Worm (Caenorhabditis elegans): ENCODE results near the gene C03B1.13.

Gene C03B1.13

ce11 chrX:6337951-6338350, at the start of gene C03B1.13:
Gene C03B1.13 (minus strand): TSS chrX:6338051.
- TF ChIP-seq tra-4 (tag; optimal IDR thresholded peaks at IDR 0.05) (no peak), hmg-4 (GFP tag; optimal IDR thresholded peaks at IDR 0.05) (no peak), hmbx-1 (tag; optimal IDR thresholded peaks at IDR 0.05) (no peak), ceh-36 (tag; optimal IDR thresholded peaks at IDR 0.05) (no peak), pes-1 (GFP tag; IDR thresholded peaks at IDR 0.05) (no peak), tbx-11 (GFP tag; IDR thresholded peaks at IDR 0.05) (no peak), B0310.2 (tag; optimal IDR thresholded peaks at IDR 0.05) (no peak), hnd-1 (tag; optimal IDR thresholded peaks at IDR 0.05) (no peak), tbx-37 (GFP tag; conservative IDR thresholded peaks at IDR 0.05) (no peak)

DNA sequence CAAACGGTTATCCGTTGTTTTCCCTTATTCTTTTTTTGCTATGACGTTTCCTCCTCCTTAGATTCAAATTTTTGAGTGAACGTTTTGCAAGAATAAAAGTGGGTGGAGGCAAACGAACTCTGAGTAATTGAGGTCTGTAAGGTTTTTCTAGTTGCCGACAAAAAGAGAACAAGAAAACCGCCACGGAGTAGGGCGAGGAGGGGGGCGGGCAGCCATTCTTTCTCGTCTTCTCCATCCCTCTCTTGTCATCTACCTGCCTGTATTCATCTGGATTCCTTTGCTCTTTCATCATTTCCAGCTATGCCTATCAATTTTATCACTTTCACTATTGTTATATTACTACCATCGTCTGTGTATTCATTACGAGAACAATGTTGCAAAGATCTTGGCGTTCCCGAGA, 47.3 kb upstream of the C03B1.13 start, which contains the start of gene igdb-3:
Gene igdb-3, plus strand, starts transcription at position 301 of the 400 bp plus-strand sequence.
- no peak for TF ChIP-seq pes-1 (GFP tag; IDR thresholded peaks at IDR 0.05)
- TF ChIP-seq hmbx-1 (tag; optimal IDR thresholded peaks at IDR 0.05): no peak
- no peak for TF ChIP-seq ceh-13 (GFP tag; optimal IDR thresholded peaks at IDR 0.05)
- no peak for TF ChIP-seq tra-4 (tag; optimal IDR thresholded peaks at IDR 0.05)
- TF ChIP-seq sea-1 (GFP tag; conservative IDR thresholded peaks at IDR 0.05): no peak
- no peak for TF ChIP-seq ama-1 (optimal IDR thresholded peaks at IDR 0.05)
- TF ChIP-seq hmg-4 (GFP tag; optimal IDR thresholded peaks at IDR 0.05): no peak
- no peak for TF ChIP-seq ceh-36 (tag; optimal IDR thresholded peaks at IDR 0.05)
- no peak for TF ChIP-seq F13C5.2 (tag; optimal IDR thresholded peaks at IDR 0.05)

- TF ChIP-seq tra-4 (tag; optimal IDR thresholded peaks at IDR 0.05): no peak
- TF ChIP-seq F13C5.2 (tag; optimal IDR thresholded peaks at IDR 0.05): no peak
- no peak for TF ChIP-seq hnd-1 (tag; optimal IDR thresholded peaks at IDR 0.05)
- no peak for TF ChIP-seq aly-1 (tag; optimal IDR thresholded peaks at IDR 0.05)
- no peak for TF ChIP-seq flt-1 (GFP tag; IDR thresholded peaks at IDR 0.05)
- TF ChIP-seq hmbx-1 (tag; optimal IDR thresholded peaks at IDR 0.05): no peak
- no peak for TF ChIP-seq scrt-1 (GFP tag; IDR thresholded peaks at IDR 0.05)
- no peak for TF ChIP-seq hmg-4 (GFP tag; optimal IDR thresholded peaks at IDR 0.05)
- no peak for TF ChIP-seq tbx-11 (GFP tag; IDR thresholded peaks at IDR 0.05)
- TF ChIP-seq sea-1 (GFP tag; conservative IDR thresholded peaks at IDR 0.05): no peak
- TF ChIP-seq ets-7 (tag; optimal IDR thresholded peaks at IDR 0.05): no peak
- TF ChIP-seq B0310.2 (tag; optimal IDR thresholded peaks at IDR 0.05): no peak
- TF ChIP-seq ceh-13 (GFP tag; optimal IDR thresholded peaks at IDR 0.05): no peak
- no peak for TF ChIP-seq tbx-37 (GFP tag; conservative IDR thresholded peaks at IDR 0.05)
- TF ChIP-seq ceh-36 (tag; optimal IDR thresholded peaks at IDR 0.05): no peak
- TF ChIP-seq pes-1 (GFP tag; IDR thresholded peaks at IDR 0.05): no peak
- TF ChIP-seq ama-1 (optimal IDR thresholded peaks at IDR 0.05): no peak
Observed at ce11 chrX:6384537-6384936, 46.7 kb upstream of the C03B1.13 start.

DNA sequence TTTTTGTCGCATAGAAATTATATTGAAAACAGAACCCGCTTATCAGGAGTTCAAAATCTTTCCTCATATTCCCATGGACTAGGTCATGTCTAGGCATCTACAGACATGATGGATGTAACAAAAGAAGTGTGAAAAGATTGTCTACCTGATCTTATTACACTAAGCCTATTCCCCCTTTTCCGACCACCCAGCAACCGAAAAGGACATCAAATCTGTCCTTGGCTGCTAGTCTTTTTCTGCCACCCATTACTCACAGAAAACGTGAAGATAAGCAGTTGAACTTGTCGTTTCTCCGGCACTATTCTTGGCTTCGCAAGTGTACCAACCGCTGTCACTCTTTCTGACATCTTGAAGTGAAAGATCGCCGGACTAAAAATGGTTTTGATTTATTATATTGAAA, 45.1 kb upstream of the C03B1.13 start:
- TF ChIP-seq pes-1 (GFP tag; IDR thresholded peaks at IDR 0.05): no peak
- no peak for TF ChIP-seq ceh-13 (GFP tag; optimal IDR thresholded peaks at IDR 0.05)

DNA sequence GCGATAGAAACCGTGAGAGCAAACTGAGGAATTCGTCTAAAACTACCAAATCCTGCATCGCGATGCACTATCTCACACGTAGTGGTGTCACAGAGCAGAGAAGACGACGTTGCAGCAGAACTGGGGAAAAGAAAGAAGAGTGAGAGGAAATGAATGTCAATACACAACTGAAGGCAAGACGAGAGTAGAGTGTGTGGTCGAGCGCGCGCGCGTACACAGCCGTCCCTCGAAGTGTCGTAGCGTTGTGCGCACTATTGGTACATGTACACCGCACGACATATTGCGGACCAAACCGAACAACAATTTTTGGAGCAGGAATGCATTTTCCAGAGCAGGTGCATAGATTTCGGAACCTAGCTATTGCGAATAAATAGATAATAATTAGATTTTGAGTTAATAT, 40.5 kb upstream of the C03B1.13 start:
- TF ChIP-seq ceh-13 (GFP tag; optimal IDR thresholded peaks at IDR 0.05) (no peak), tbx-11 (GFP tag; IDR thresholded peaks at IDR 0.05) (no peak), ets-7 (tag; optimal IDR thresholded peaks at IDR 0.05) (no peak), tra-4 (tag; optimal IDR thresholded peaks at IDR 0.05) (no peak), hmbx-1 (tag; optimal IDR thresholded peaks at IDR 0.05) (no peak), hmg-4 (GFP tag; optimal IDR thresholded peaks at IDR 0.05) (peak; percentile 72), aly-1 (tag; optimal IDR thresholded peaks at IDR 0.05) (peak; percentile 62), tbx-37 (GFP tag; conservative IDR thresholded peaks at IDR 0.05) (no peak), B0310.2 (tag; optimal IDR thresholded peaks at IDR 0.05) (no peak), scrt-1 (GFP tag; IDR thresholded peaks at IDR 0.05) (no peak), flt-1 (GFP tag; IDR thresholded peaks at IDR 0.05) (no peak), ceh-36 (tag; optimal IDR thresholded peaks at IDR 0.05) (no peak), F13C5.2 (tag; optimal IDR thresholded peaks at IDR 0.05) (peak; percentile 56), sea-1 (GFP tag; conservative IDR thresholded peaks at IDR 0.05) (peak; percentile 72; the same call in 1 of the 2 replicates)

DNA sequence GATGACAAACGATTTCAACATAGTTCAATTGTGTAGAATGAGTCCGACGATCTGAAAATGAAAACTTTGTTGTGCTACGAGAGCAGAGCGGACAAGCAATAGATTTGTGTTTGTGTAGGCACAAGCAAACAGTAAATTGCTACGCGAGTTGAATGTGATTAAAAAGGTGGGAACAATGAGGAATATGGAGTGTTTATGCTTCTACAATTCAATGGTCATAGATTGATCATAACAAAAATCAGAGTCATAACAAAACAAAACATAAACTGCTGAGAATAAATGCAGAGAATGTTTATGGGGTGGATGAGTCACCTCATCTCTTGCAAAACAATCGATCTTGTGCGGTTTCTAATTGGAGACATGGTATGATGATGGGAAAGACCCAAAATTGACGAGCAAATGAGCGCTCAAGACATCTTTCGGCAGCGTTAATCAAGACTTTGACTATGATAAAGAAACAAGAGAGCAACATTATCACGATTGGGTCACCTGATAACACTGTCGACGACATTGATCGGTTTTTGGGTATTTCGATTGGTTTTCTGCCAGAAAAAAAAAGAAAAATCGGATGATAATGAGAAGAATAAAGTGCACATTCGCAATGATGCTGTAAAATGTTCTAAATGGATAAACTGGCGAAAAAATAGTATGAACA, 39.9 kb upstream of the C03B1.13 start, which contains the start of gene lmp-1:
Gene lmp-1, minus strand, starts transcription at position 51 of the 655 bp plus-strand sequence.
- TF ChIP-seq tbx-37 (GFP tag; conservative IDR thresholded peaks at IDR 0.05) (no peak), pes-1 (GFP tag; IDR thresholded peaks at IDR 0.05) (no peak), hmg-4 (GFP tag; optimal IDR thresholded peaks at IDR 0.05) (no peak), aly-1 (tag; optimal IDR thresholded peaks at IDR 0.05) (no peak), ama-1 (optimal IDR thresholded peaks at IDR 0.05) (no peak), scrt-1 (GFP tag; IDR thresholded peaks at IDR 0.05) (no peak), flt-1 (GFP tag; IDR thresholded peaks at IDR 0.05) (no peak), hnd-1 (tag; optimal IDR thresholded peaks at IDR 0.05) (no peak), tbx-11 (GFP tag; IDR thresholded peaks at IDR 0.05) (no peak), B0310.2 (tag; optimal IDR thresholded peaks at IDR 0.05) (no peak), F13C5.2 (tag; optimal IDR thresholded peaks at IDR 0.05) (no peak), tra-4 (tag; optimal IDR thresholded peaks at IDR 0.05) (no peak), sea-1 (GFP tag; conservative IDR thresholded peaks at IDR 0.05) (no peak), ets-7 (tag; optimal IDR thresholded peaks at IDR 0.05) (no peak)

DNA sequence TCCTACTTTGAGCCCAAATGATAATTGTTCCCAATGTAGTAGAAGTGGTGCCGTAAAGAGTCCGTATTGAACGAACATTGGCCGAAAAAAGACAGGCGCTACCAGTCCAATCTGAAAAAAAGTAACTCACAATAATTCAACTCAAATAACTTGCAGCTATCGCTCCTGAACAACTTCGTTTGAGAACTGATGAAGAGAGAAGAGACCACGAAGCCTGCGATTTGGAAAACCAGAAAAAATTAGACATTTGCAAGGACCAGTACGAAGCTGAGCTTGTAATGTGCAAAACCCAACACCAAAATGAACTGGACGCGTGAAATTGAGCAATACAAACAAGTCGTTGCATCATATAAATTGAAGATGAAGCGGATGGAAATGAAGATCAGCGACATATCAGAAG, 36.6 kb upstream of the C03B1.13 start, which contains the start of gene C03B1.1:
Gene C03B1.1, plus strand, starts transcription at position 301 of the 400 bp plus-strand sequence.
- TF ChIP-seq ets-7 (tag; optimal IDR thresholded peaks at IDR 0.05) (no peak), pes-1 (GFP tag; IDR thresholded peaks at IDR 0.05) (no peak), tra-4 (tag; optimal IDR thresholded peaks at IDR 0.05) (no peak), sea-1 (GFP tag; conservative IDR thresholded peaks at IDR 0.05) (no peak), flt-1 (GFP tag; IDR thresholded peaks at IDR 0.05) (no peak)

ce11 chrX:6373348-6373747, 35.5 kb upstream of the C03B1.13 start, which contains the start of gene C03B1.17:
Gene C03B1.17 (plus strand): TSS chrX:6373648.
- TF ChIP-seq ceh-36 (tag; optimal IDR thresholded peaks at IDR 0.05) (no peak), tbx-11 (GFP tag; IDR thresholded peaks at IDR 0.05) (no peak)
